Fruit fly (Drosophila melanogaster) whole organism, embryonic: ENCODE measurements around the gene Vm32E.

Experiments
- Aef1 ChIP-seq: fragments of 200-800 bp; sonication (Bioruptor generic); IDR thresholded peaks from 3 replicates; pipeline ENCODE4 v1.3.6; 2022; ENCODE audit warnings: missing biosample characterization, missing genetic modification characterization
- Atf3 ChIP-seq: fragments of 200-800 bp; sonication (Bioruptor generic); optimal IDR thresholded peaks from 3 replicates; lab custom pipeline; 2016; ENCODE audit warnings: missing biosample characterization, missing genetic modification characterization
- CG10543 ChIP-seq: fragments of 200-800 bp; sonication (Bioruptor generic); optimal IDR thresholded peaks from 3 replicates; lab custom pipeline; 2017; ENCODE audit warnings: missing biosample characterization, mild to moderate bottlenecking, missing genetic modification characterization, moderate library complexity
- CG11456 ChIP-seq: fragments of 200-800 bp; sonication (Bioruptor generic); IDR thresholded peaks from 3 replicates; pipeline ENCODE4 v1.3.6; 2022; ENCODE audit warnings: missing biosample characterization, missing genetic modification characterization
- CG11560 ChIP-seq: fragments of 200-800 bp; sonication (Bioruptor generic); IDR thresholded peaks from 3 replicates; pipeline ENCODE4 v1.3.6; 2022; ENCODE audit warnings: missing biosample characterization, missing genetic modification characterization
- CG12219 ChIP-seq: fragments of 200-800 bp; sonication (Bioruptor generic); optimal IDR thresholded peaks from 3 replicates; lab custom pipeline; 2018; ENCODE audit warnings: missing biosample characterization, mild to moderate bottlenecking, missing genetic modification characterization
- CG12744 ChIP-seq: fragments of 200-800 bp; sonication (Bioruptor generic); optimal IDR thresholded peaks from 2 replicates; lab custom pipeline; 2016; ENCODE audit warnings: missing biosample characterization, missing genetic modification characterization
- CG14441 ChIP-seq: fragments of 200-800 bp; sonication (Bioruptor generic); IDR thresholded peaks from 2 replicates; pipeline ENCODE4 v1.3.6; 2022; ENCODE audit warnings: missing biosample characterization, missing genetic modification characterization
- CG15269 ChIP-seq: fragments of 200-800 bp; sonication (Bioruptor generic); optimal IDR thresholded peaks from 2 replicates; lab custom pipeline; 2018; ENCODE audit warnings: missing biosample characterization, mild to moderate bottlenecking, missing genetic modification characterization, moderate library complexity
- CG18599 ChIP-seq: fragments of 200-800 bp; sonication (Bioruptor generic); optimal IDR thresholded peaks from 3 replicates; lab custom pipeline; 2017; ENCODE audit warnings: missing biosample characterization, missing genetic modification characterization, mild to moderate bottlenecking, moderate library complexity, missing genetic modification reagents
- CG18764 ChIP-seq: fragments of 200-800 bp; sonication (Bioruptor generic); optimal IDR thresholded peaks from 3 replicates; lab custom pipeline; 2016; ENCODE audit warnings: missing biosample characterization, missing genetic modification characterization
- CG30403 ChIP-seq: fragments of 200-800 bp; sonication (Bioruptor generic); optimal IDR thresholded peaks from 3 replicates; lab custom pipeline; 2016; ENCODE audit warnings: missing biosample characterization, missing genetic modification characterization
- CG3281 ChIP-seq: fragments of 200-800 bp; sonication (Bioruptor generic); optimal IDR thresholded peaks from 3 replicates; lab custom pipeline; 2017; ENCODE audit warnings: missing biosample characterization, mild to moderate bottlenecking, missing genetic modification characterization
- CG34224 ChIP-seq: fragments of 200-800 bp; sonication (Bioruptor generic); IDR thresholded peaks from 3 replicates; pipeline ENCODE4 v1.3.6; 2022; ENCODE audit warnings: missing biosample characterization, missing genetic modification characterization; ENCODE audit not compliant: partially characterized antibody
- CG4854 ChIP-seq: fragments of 200-800 bp; sonication (Bioruptor generic); optimal IDR thresholded peaks from 2 replicates; lab custom pipeline; 2016; ENCODE audit warnings: missing biosample characterization, missing genetic modification characterization, inconsistent platforms
- CG6175 ChIP-seq: fragments of 200-800 bp; sonication (Bioruptor generic); IDR thresholded peaks from 3 replicates; pipeline ENCODE4 v1.3.6; 2022; ENCODE audit warnings: missing biosample characterization, missing genetic modification characterization
- CG6683 ChIP-seq: fragments of 200-800 bp; sonication (Bioruptor generic); optimal IDR thresholded peaks from 2 replicates; lab custom pipeline; 2017; ENCODE audit warnings: missing biosample characterization, mild to moderate bottlenecking, missing genetic modification characterization, missing genetic modification reagents
- CG8388 ChIP-seq: fragments of 200-800 bp; sonication (Bioruptor generic); optimal IDR thresholded peaks from 2 replicates; lab custom pipeline; 2019; ENCODE audit warnings: missing biosample characterization, mild to moderate bottlenecking, missing genetic modification characterization, moderate library complexity
- CG8765 ChIP-seq: fragments of 200-800 bp; sonication (Bioruptor generic); IDR thresholded peaks from 2 replicates; pipeline ENCODE4 v1.3.6; 2022; ENCODE audit warnings: missing biosample characterization, missing genetic modification characterization
- Chrac-16 ChIP-seq: fragments of 200-800 bp; sonication (Bioruptor generic); optimal IDR thresholded peaks from 3 replicates; lab custom pipeline; 2016; ENCODE audit warnings: missing biosample characterization, missing genetic modification characterization
- Deaf1 ChIP-seq: fragments of 200-800 bp; optimal IDR thresholded peaks from 3 replicates; lab custom pipeline; 2019; ENCODE audit warnings: missing biosample characterization, mild to moderate bottlenecking, missing genetic modification characterization, moderate library complexity
- Fer3 ChIP-seq: fragments of 200-800 bp; sonication (Bioruptor generic); optimal IDR thresholded peaks from 2 replicates; lab custom pipeline; 2018; ENCODE audit warnings: missing biosample characterization, mild to moderate bottlenecking, missing genetic modification characterization, moderate library complexity
- HmgZ ChIP-seq: fragments of 200-800 bp; sonication (Bioruptor generic); optimal IDR thresholded peaks from 2 replicates; lab custom pipeline; 2018; ENCODE audit warnings: missing biosample characterization, mild to moderate bottlenecking, missing genetic modification characterization
- Hmr ChIP-seq: fragments of 200-800 bp; sonication (Bioruptor generic); optimal IDR thresholded peaks from 3 replicates; lab custom pipeline; 2017; ENCODE audit warnings: mild to moderate bottlenecking, missing biosample characterization, missing genetic modification reagents, missing genetic modification characterization
- Lhr ChIP-seq: fragments of 200-800 bp; sonication (Bioruptor generic); optimal IDR thresholded peaks from 3 replicates; lab custom pipeline; 2017; ENCODE audit warnings: mild to moderate bottlenecking, missing biosample characterization, missing genetic modification reagents, missing genetic modification characterization
- NC2α ChIP-seq: fragments of 200-800 bp; sonication (Bioruptor generic); optimal IDR thresholded peaks from 2 replicates; lab custom pipeline; 2016; ENCODE audit warnings: missing biosample characterization, missing genetic modification characterization
- Nf-YB ChIP-seq: fragments of 200-800 bp; sonication (Bioruptor generic); optimal IDR thresholded peaks from 3 replicates; lab custom pipeline; 2019; ENCODE audit warnings: missing biosample characterization, mild to moderate bottlenecking, missing genetic modification characterization, moderate library complexity
- Oli ChIP-seq: fragments of 200-800 bp; sonication (Bioruptor generic); optimal IDR thresholded peaks from 2 replicates; lab custom pipeline; 2018; ENCODE audit warnings: missing biosample characterization, mild to moderate bottlenecking, missing genetic modification characterization, moderate library complexity
- Pdp1 ChIP-seq, 2 experiments: fragments of 200-800 bp; sonication (Bioruptor generic); optimal IDR thresholded peaks; 3 replicates each; lab custom pipeline; 2016; ENCODE audit warnings: missing biosample characterization in 2 of 2, missing genetic modification characterization in 2 of 2, mild to moderate bottlenecking in 1 of 2, moderate library complexity in 1 of 2
- Usf ChIP-seq: fragments of 200-800 bp; sonication (Bioruptor generic); optimal IDR thresholded peaks from 2 replicates; lab custom pipeline; 2017; ENCODE audit warnings: missing genotype, missing biosample characterization, missing genetic modification characterization
- Xrp1 ChIP-seq: fragments of 200-800 bp; sonication (Bioruptor generic); IDR thresholded peaks from 2 replicates; pipeline ENCODE4 v1.3.6; 2022; ENCODE audit warnings: missing biosample characterization, missing genetic modification characterization
- crp ChIP-seq, 2 experiments: fragments of 200-800 bp; sonication (Bioruptor generic); optimal IDR thresholded peaks; 2 replicates in 1 of 2; 3 replicates in 1 of 2; lab custom pipeline; 2017; ENCODE audit warnings: missing biosample characterization in 2 of 2, missing genetic modification characterization in 2 of 2, mild to moderate bottlenecking in 1 of 2, moderate library complexity in 1 of 2
- cwo ChIP-seq: fragments of 200-800 bp; sonication (Bioruptor generic); optimal IDR thresholded peaks from 3 replicates; lab custom pipeline; 2017; ENCODE audit warnings: missing biosample characterization, missing genetic modification characterization, mild to moderate bottlenecking, moderate library complexity, missing genetic modification reagents
- fd3F ChIP-seq: fragments of 200-800 bp; sonication (Bioruptor generic); optimal IDR thresholded peaks from 2 replicates; lab custom pipeline; 2018; ENCODE audit warnings: missing biosample characterization, mild to moderate bottlenecking, missing genetic modification characterization, moderate library complexity
- fu2 ChIP-seq: fragments of 200-800 bp; sonication (Bioruptor generic); optimal IDR thresholded peaks from 2 replicates; lab custom pipeline; 2016; ENCODE audit warnings: missing biosample characterization, missing genetic modification characterization
- gem ChIP-seq: fragments of 200-800 bp; sonication (Bioruptor generic); optimal IDR thresholded peaks from 2 replicates; lab custom pipeline; 2019; ENCODE audit warnings: missing biosample characterization, mild to moderate bottlenecking, missing genetic modification characterization, moderate library complexity
- grau ChIP-seq: fragments of 200-800 bp; optimal IDR thresholded peaks from 3 replicates; lab custom pipeline; 2019; ENCODE audit warnings: missing biosample characterization, mild to moderate bottlenecking, missing genetic modification characterization, moderate library complexity
- gro ChIP-seq: fragments of 200-800 bp; sonication (Bioruptor generic); optimal IDR thresholded peaks from 2 replicates; lab custom pipeline; 2016; ENCODE audit warnings: missing biosample characterization, missing genetic modification characterization
- jigr1 ChIP-seq: fragments of 200-800 bp; sonication (Bioruptor generic); IDR thresholded peaks from 3 replicates; pipeline ENCODE4 v1.3.6; 2022; ENCODE audit warnings: missing biosample characterization, missing genetic modification characterization
- kay ChIP-seq: fragments of 200-800 bp; sonication (Bioruptor generic); optimal IDR thresholded peaks from 2 replicates; lab custom pipeline; 2016; ENCODE audit warnings: missing biosample characterization, missing genetic modification characterization
- luna ChIP-seq: fragments of 200-800 bp; sonication (Bioruptor generic); optimal IDR thresholded peaks from 2 replicates; lab custom pipeline; 2016; ENCODE audit warnings: missing biosample characterization, missing genetic modification characterization
- phol ChIP-seq: fragments of 200-800 bp; sonication (Bioruptor generic); optimal IDR thresholded peaks from 3 replicates; lab custom pipeline; 2018; ENCODE audit warnings: missing biosample characterization, mild to moderate bottlenecking, missing genetic modification characterization, moderate library complexity
- row ChIP-seq: fragments of 200-800 bp; sonication (Bioruptor generic); IDR thresholded peaks from 3 replicates; pipeline ENCODE4 v1.3.6; 2022; ENCODE audit warnings: missing biosample characterization, missing genetic modification characterization
- seq ChIP-seq: fragments of 200-800 bp; sonication (Bioruptor generic); IDR thresholded peaks from 2 replicates; pipeline ENCODE4 v1.3.6; 2022; ENCODE audit warnings: missing biosample characterization, missing genetic modification characterization
- slbo ChIP-seq: fragments of 200-800 bp; sonication (Bioruptor generic); IDR thresholded peaks from 2 replicates; pipeline ENCODE4 v1.3.6; 2022; ENCODE audit warnings: missing biosample characterization, missing genetic modification characterization
- so ChIP-seq: fragments of 200-800 bp; sonication (Bioruptor generic); IDR thresholded peaks from 3 replicates; pipeline ENCODE4 v1.3.6; 2022; ENCODE audit warnings: missing biosample characterization, missing genetic modification characterization
- sob ChIP-seq: fragments of 200-800 bp; sonication (Bioruptor generic); IDR thresholded peaks from 2 replicates; pipeline ENCODE4 v1.3.6; 2022; ENCODE audit warnings: missing biosample characterization, missing genetic modification characterization
- tgo ChIP-seq: fragments of 200-800 bp; sonication (Bioruptor generic); IDR thresholded peaks from 3 replicates; pipeline ENCODE4 v1.3.6; 2022; ENCODE audit warnings: missing biosample characterization, missing genetic modification characterization
- tna ChIP-seq: fragments of 200-800 bp; sonication (Bioruptor generic); IDR thresholded peaks from 2 replicates; pipeline ENCODE4 v1.3.6; 2022; ENCODE audit warnings: missing biosample characterization, missing genetic modification characterization; ENCODE audit not compliant: partially characterized antibody
- zf30C ChIP-seq: fragments of 200-800 bp; sonication (Bioruptor generic); optimal IDR thresholded peaks from 3 replicates; lab custom pipeline; 2018; ENCODE audit warnings: missing biosample characterization, mild to moderate bottlenecking, missing genetic modification characterization

Vm32E gene

dm6 chr2L:11199068-11199467, 27.6 kb upstream of the Vm32E start (continued):
- TF ChIP-seq sob (peak; percentile 76), CG8388 (no peak), so (GFP tag; lab: Robert Waterston, UW) (no peak), crp (GFP tag; optimal IDR thresholded peaks at IDR 0.05; lab: Kevin White, UChicago) (no peak), cwo (GFP tag; lab: Kevin White, UChicago) (peak; percentile 29), CG6683 (GFP tag; lab: Kevin White, UChicago) (no peak), Usf (GFP tag; lab: Kevin White, UChicago) (peak; percentile 36), zf30C (GFP tag; lab: Kevin White, UChicago) (no peak), tgo (no peak), Xrp1 (peak; percentile 23; the same call in 1 of the 2 replicates), gro (GFP tag; lab: Kevin White, UChicago) (peak; percentile 25), CG15269 (tag; lab: Kevin White, UChicago) (peak; percentile 79), CG12744 (peak; percentile 32), Hmr (GFP tag; lab: Kevin White, UChicago) (peak; percentile 75), row (GFP tag; lab: Robert Waterston, UW) (peak; percentile 62; the same call in 2 of the 3 replicates), gem (tag; lab: Kevin White, UChicago) (peak; percentile 82), CG30403 (peak; percentile 65), CG6175 (GFP tag; lab: Robert Waterston, UW) (0 out of 3 replicates have a peak, but pooled peaks have one; percentile 12), Deaf1 (peak; percentile 21), CG10543 (GFP tag; lab: Kevin White, UChicago) (no peak), CG14441 (GFP tag; lab: Robert Waterston, UW) (peak; percentile 65), CG11456 (GFP tag; lab: Robert Waterston, UW) (peak; percentile 56; the same call in 1 of the 3 replicates), CG4854 (peak; percentile 14), Atf3 (GFP tag; lab: Kevin White, UChicago) (no peak), slbo (GFP tag; lab: Robert Waterston, UW) (peak; percentile 87), tna (GFP tag; lab: Robert Waterston, UW) (no peak), NC2α (GFP tag; lab: Kevin White, UChicago) (no peak), seq (peak; percentile 52; the same call in 1 of the 2 replicates), fd3F (peak; percentile 83), Aef1 (GFP tag; lab: Robert Waterston, UW) (peak; percentile 45; the same call in 1 of the 3 replicates), Lhr (GFP tag; lab: Kevin White, UChicago) (no peak), grau (tag; lab: Kevin White, UChicago) (peak; percentile 79), CG18599 (GFP tag; lab: Kevin White, UChicago) (peak; percentile 36), CG11560 (tag; lab: Robert Waterston, UW) (no peak), kay (GFP tag; lab: Kevin White, UChicago) (no peak), phol (tag; lab: Kevin White, UChicago) (no peak), Fer3 (peak; percentile 68), Oli (tag; lab: Kevin White, UChicago) (peak; percentile 30), HmgZ (tag; lab: Kevin White, UChicago) (peak; percentile 56), fu2 (GFP tag; lab: Kevin White, UChicago) (peak; percentile 22), CG34224 (GFP tag; lab: Robert Waterston, UW) (no peak), CG18764 (GFP tag; lab: Kevin White, UChicago) (no peak), CG8765 (GFP tag; lab: Robert Waterston, UW) (no peak; the same call in 1 of the 2 replicates), Nf-YB (GFP tag; lab: Kevin White, UChicago) (peak; percentile 13), luna (GFP tag; lab: Kevin White, UChicago) (no peak), Pdp1 (GFP tag; optimal IDR thresholded peaks at IDR 0.05; lab: Kevin White, UChicago) (peak in 1 of 2 experiments; percentile 18), CG12219 (GFP tag; lab: Kevin White, UChicago) (no peak), Chrac-16 (peak; percentile 46), CG3281 (GFP tag; lab: Kevin White, UChicago) (peak; percentile 65), jigr1 (GFP tag; lab: Robert Waterston, UW) (no peak)
